Worm (Caenorhabditis elegans) whole organism, late embryonic: ENCODE results near the gene ttr-23.

Experiments used
- C38D4.7 ChIP-seq: fragments of 200-800 bp; sonication (Bioruptor generic); optimal IDR thresholded peaks from 2 replicates; lab custom pipeline; 2018; ENCODE audit warnings: mild to moderate bottlenecking, missing genetic modification characterization, moderate library complexity, missing compliant biosample characterization
- K02D7.2 ChIP-seq: sonication (generic microtip); optimal IDR thresholded peaks from 2 replicates; lab custom pipeline; 2017; ENCODE audit warnings: mild to moderate bottlenecking, missing genetic modification characterization, missing compliant biosample characterization
- T23F11.4 ChIP-seq: fragments of 200-800 bp; sonication (Bioruptor generic); optimal IDR thresholded peaks from 2 replicates; lab custom pipeline; 2018; ENCODE audit warnings: mild to moderate bottlenecking, missing genetic modification characterization, missing compliant biosample characterization
- ama-1 ChIP-seq: fragments of 150-350 bp; optimal IDR thresholded peaks from 2 replicates; lab custom pipeline; 2014
- ceh-14 ChIP-seq: sonication (generic microtip); optimal IDR thresholded peaks from 2 replicates; lab custom pipeline; 2016; ENCODE audit warnings: missing genotype, missing genetic modification characterization, missing compliant biosample characterization
- ceh-18 ChIP-seq: sonication (generic microtip); optimal IDR thresholded peaks from 2 replicates; lab custom pipeline; 2016; ENCODE audit warnings: missing genetic modification characterization, missing compliant biosample characterization
- ceh-19 ChIP-seq: fragments of 200-800 bp; sonication (Bioruptor generic); optimal IDR thresholded peaks from 2 replicates; lab custom pipeline; 2018; ENCODE audit warnings: mild to moderate bottlenecking, missing genetic modification characterization, missing compliant biosample characterization
- ceh-24 ChIP-seq: sonication (generic microtip); optimal IDR thresholded peaks from 2 replicates; lab custom pipeline; 2016; ENCODE audit warnings: mild to moderate bottlenecking, missing genetic modification characterization, missing compliant biosample characterization
- ceh-30 ChIP-seq: fragments of 150-350 bp; optimal IDR thresholded peaks from 2 replicates; lab custom pipeline; 2014; ENCODE audit warnings: missing biosample characterization, missing genetic modification characterization
- ceh-31 ChIP-seq: sonication (generic microtip); optimal IDR thresholded peaks from 2 replicates; lab custom pipeline; 2016; ENCODE audit warnings: missing genetic modification characterization, missing compliant biosample characterization
- ceh-34 ChIP-seq: sonication (generic microtip); optimal IDR thresholded peaks from 2 replicates; lab custom pipeline; 2016; ENCODE audit warnings: mild to moderate bottlenecking, missing genetic modification characterization, missing compliant biosample characterization
- ceh-6 ChIP-seq: fragments of 200-800 bp; sonication (Bioruptor generic); optimal IDR thresholded peaks from 2 replicates; lab custom pipeline; 2018; ENCODE audit warnings: mild to moderate bottlenecking, missing genetic modification characterization, missing compliant biosample characterization
- dmd-4 ChIP-seq: sonication (generic microtip); optimal IDR thresholded peaks from 2 replicates; lab custom pipeline; 2016; ENCODE audit warnings: borderline replicate concordance, missing genetic modification characterization, missing compliant biosample characterization
- dve-1 ChIP-seq: sonication (generic microtip); optimal IDR thresholded peaks from 2 replicates; lab custom pipeline; 2017; ENCODE audit warnings: antibody characterized with exemption, mild to moderate bottlenecking, missing genetic modification characterization, missing compliant biosample characterization
- elt-2 ChIP-seq: sonication (generic microtip); optimal IDR thresholded peaks from 2 replicates; lab custom pipeline; 2016; ENCODE audit warnings: missing genetic modification reagents, missing genetic modification characterization, missing compliant biosample characterization
- ets-4 ChIP-seq: sonication (generic microtip); optimal IDR thresholded peaks from 2 replicates; lab custom pipeline; 2016; ENCODE audit warnings: missing genetic modification characterization, missing compliant biosample characterization
- eyg-1 ChIP-seq: sonication (generic microtip); optimal IDR thresholded peaks from 2 replicates; lab custom pipeline; 2016; ENCODE audit warnings: missing genotype, missing genetic modification characterization, missing compliant biosample characterization
- fkh-10 ChIP-seq: fragments of 150-350 bp; optimal IDR thresholded peaks from 2 replicates; lab custom pipeline; 2014; ENCODE audit warnings: missing biosample characterization, missing genetic modification reagents, missing genetic modification characterization
- gmeb-2 ChIP-seq: sonication (generic microtip); optimal IDR thresholded peaks from 2 replicates; lab custom pipeline; 2016; ENCODE audit warnings: missing genetic modification characterization, inconsistent platforms, missing compliant biosample characterization
- hlh-13 ChIP-seq: fragments of 200-800 bp; sonication (Bioruptor generic); optimal IDR thresholded peaks from 2 replicates; lab custom pipeline; 2018; ENCODE audit warnings: mild to moderate bottlenecking, missing genetic modification characterization, missing compliant biosample characterization
- hlh-30 ChIP-seq: sonication (generic microtip); optimal IDR thresholded peaks from 2 replicates; lab custom pipeline; 2017; ENCODE audit warnings: antibody characterized with exemption, missing genetic modification characterization, missing compliant biosample characterization; ENCODE audit not compliant: insufficient read depth
- lim-6 ChIP-seq: sonication (generic microtip); optimal IDR thresholded peaks from 2 replicates; lab custom pipeline; 2016; ENCODE audit warnings: missing genetic modification characterization, missing compliant biosample characterization
- madf-2 ChIP-seq: sonication (generic microtip); optimal IDR thresholded peaks from 2 replicates; lab custom pipeline; 2017; ENCODE audit warnings: missing genetic modification characterization, missing compliant biosample characterization
- mec-3 ChIP-seq: sonication (generic microtip); optimal IDR thresholded peaks from 2 replicates; lab custom pipeline; 2016; ENCODE audit warnings: borderline replicate concordance, missing genetic modification characterization, missing compliant biosample characterization
- nhr-11 ChIP-seq: fragments of 150-350 bp; optimal IDR thresholded peaks from 2 replicates; lab custom pipeline; 2014; ENCODE audit warnings: missing biosample characterization, missing genetic modification characterization
- odd-2 ChIP-seq: sonication (generic microtip); optimal IDR thresholded peaks from 2 replicates; lab custom pipeline; 2017; ENCODE audit warnings: antibody characterized with exemption, mild to moderate bottlenecking, missing genetic modification characterization, missing compliant biosample characterization
- pag-3 ChIP-seq: sonication (generic microtip); optimal IDR thresholded peaks from 2 replicates; lab custom pipeline; 2016; ENCODE audit warnings: missing compliant biosample characterization, missing genetic modification characterization, borderline replicate concordance
- pax-1 ChIP-seq: fragments of 150-350 bp; optimal IDR thresholded peaks from 2 replicates; lab custom pipeline; 2014; ENCODE audit warnings: missing biosample characterization, missing genetic modification characterization
- pha-2 ChIP-seq: sonication (generic microtip); optimal IDR thresholded peaks from 2 replicates; lab custom pipeline; 2017; ENCODE audit warnings: mild to moderate bottlenecking, missing genetic modification characterization, missing compliant biosample characterization
- rnt-1 ChIP-seq: sonication (generic microtip); optimal IDR thresholded peaks from 2 replicates; lab custom pipeline; 2016; ENCODE audit warnings: missing genetic modification characterization, missing compliant biosample characterization
- sox-2 ChIP-seq: fragments of 200-800 bp; sonication (Bioruptor generic); IDR thresholded peaks from 2 replicates; pipeline ENCODE4 v1.3.6; 2022; ENCODE audit warnings: missing genetic modification reagents, missing genetic modification characterization, missing compliant biosample characterization
- tbx-2 ChIP-seq: sonication (generic microtip); optimal IDR thresholded peaks from 2 replicates; lab custom pipeline; 2016; ENCODE audit warnings: missing genetic modification characterization, missing compliant biosample characterization
- tbx-7 ChIP-seq: sonication (generic microtip); optimal IDR thresholded peaks from 2 replicates; lab custom pipeline; 2016; ENCODE audit warnings: missing genotype, missing genetic modification characterization, missing compliant biosample characterization
- ttx-3 ChIP-seq: sonication (generic microtip); optimal IDR thresholded peaks from 2 replicates; lab custom pipeline; 2016; ENCODE audit warnings: missing genetic modification reagents, missing genetic modification characterization, missing compliant biosample characterization
- unc-42 ChIP-seq: sonication (generic microtip); optimal IDR thresholded peaks from 2 replicates; lab custom pipeline; 2016; ENCODE audit warnings: missing genotype, missing genetic modification characterization, missing compliant biosample characterization
- unc-55 ChIP-seq: sonication (generic microtip); optimal IDR thresholded peaks from 2 replicates; lab custom pipeline; 2017; ENCODE audit warnings: missing biosample characterization, missing genetic modification reagents, missing genetic modification characterization
- zip-5 ChIP-seq: sonication (generic microtip); optimal IDR thresholded peaks from 2 replicates; lab custom pipeline; 2016; ENCODE audit warnings: missing genetic modification characterization, missing compliant biosample characterization

ttr-23 gene

ce11 chrV:10574197-10574596, 15.5 kb downstream of the ttr-23 start:
- TF ChIP-seq elt-2 (tag; lab: Kevin White, UChicago) (no peak), ttx-3 (tag; lab: Kevin White, UChicago) (no peak), sox-2 (GFP tag; lab: Robert Waterston, UW) (no peak), ceh-31 (tag; lab: Kevin White, UChicago) (no peak), mec-3 (tag; lab: Kevin White, UChicago) (no peak), ceh-19 (GFP tag; lab: Kevin White, UChicago) (no peak), tbx-7 (no peak), eyg-1 (tag; lab: Kevin White, UChicago) (no peak), C38D4.7 (GFP tag; lab: Kevin White, UChicago) (no peak), zip-5 (tag; lab: Kevin White, UChicago) (no peak), rnt-1 (tag; lab: Kevin White, UChicago) (no peak), dmd-4 (tag; lab: Kevin White, UChicago) (no peak), ceh-34 (no peak), ceh-24 (no peak), unc-42 (no peak)
- TF ChIP-seq, all 69 proteins: peak for 0

- TF ChIP-seq hlh-13: no peak
- no peak for TF ChIP-seq ceh-18 (tag; lab: Kevin White, UChicago)
- TF ChIP-seq ets-4 (tag; lab: Kevin White, UChicago): no peak
- TF ChIP-seq T23F11.4: no peak
- no peak for TF ChIP-seq gmeb-2 (tag; lab: Kevin White, UChicago)
- TF ChIP-seq tbx-2 (tag; lab: Kevin White, UChicago): no peak
- no peak for TF ChIP-seq nhr-11 (tag; lab: Kevin White, UChicago)
- TF ChIP-seq unc-55: no peak
Observed at ce11 chrV:10572614-10573013, 17.0 kb downstream of the ttr-23 start, which contains the start of gene del-6. del-6 (plus strand) TSS chrV:10572914.

ce11 chrV:10571523-10571922, 18.1 kb downstream of the ttr-23 start:
- TF ChIP-seq madf-2: no peak
- TF ChIP-seq eyg-1 (tag; lab: Kevin White, UChicago): no peak
- TF ChIP-seq ceh-18 (tag; lab: Kevin White, UChicago): no peak
- TF ChIP-seq ceh-30 (tag; lab: Kevin White, UChicago): no peak
- TF ChIP-seq fkh-10 (GFP tag; lab: Kevin White, UChicago): no peak
- TF ChIP-seq K02D7.2 (tag; lab: Kevin White, UChicago): no peak
- no peak for TF ChIP-seq ceh-19 (GFP tag; lab: Kevin White, UChicago)
- TF ChIP-seq unc-55: no peak
- TF ChIP-seq pax-1 (tag; lab: Kevin White, UChicago): no peak
- no peak for TF ChIP-seq ceh-14
- no peak for TF ChIP-seq ets-4 (tag; lab: Kevin White, UChicago)
- no peak for TF ChIP-seq hlh-30 (tag; lab: Kevin White, UChicago)
- TF ChIP-seq gmeb-2 (tag; lab: Kevin White, UChicago): no peak
- no peak for TF ChIP-seq ama-1 (lab: Kevin White, UChicago)

- TF ChIP-seq ceh-30 (tag; lab: Kevin White, UChicago): no peak
- no peak for TF ChIP-seq odd-2
- no peak for TF ChIP-seq K02D7.2 (tag; lab: Kevin White, UChicago)
- no peak for TF ChIP-seq pag-3 (tag; lab: Kevin White, UChicago)
- no peak for TF ChIP-seq elt-2 (tag; lab: Kevin White, UChicago)
- no peak for TF ChIP-seq fkh-10 (GFP tag; lab: Kevin White, UChicago)
- no peak for TF ChIP-seq dve-1 (tag; lab: Kevin White, UChicago)
- TF ChIP-seq ceh-6 (GFP tag; lab: Kevin White, UChicago): no peak
- TF ChIP-seq lim-6: no peak
- no peak for TF ChIP-seq ama-1 (lab: Kevin White, UChicago)
- no peak for TF ChIP-seq pha-2
Observed at ce11 chrV:10568496-10568895, 21.2 kb downstream of the ttr-23 start.
